Worm (Caenorhabditis elegans): ENCODE results near the gene Y54E2A.5.

The Y54E2A.5 gene

ce11 chrII:14792470-14792869 lies 34.9 kb upstream of the Y54E2A.5 start:
- no peak for TF ChIP-seq pha-4 (tag; optimal IDR thresholded peaks at IDR 0.05)

ce11 chrII:14790751-14791150 lies 33.1 kb upstream of the Y54E2A.5 start, which contains the start of gene Y54E2A.10:
Gene Y54E2A.10 (plus strand): TSS chrII:14791051.
- no peak for TF ChIP-seq fkh-10 (GFP tag; optimal IDR thresholded peaks at IDR 0.05)
- TF ChIP-seq tbx-2 (tag; optimal IDR thresholded peaks at IDR 0.05): no peak
- TF ChIP-seq hlh-30 (tag; optimal IDR thresholded peaks at IDR 0.05; ENCODE audit: insufficient read depth): no peak
- TF ChIP-seq T23F11.4 (GFP tag; optimal IDR thresholded peaks at IDR 0.05): no peak
- no peak for TF ChIP-seq ceh-30 (tag; optimal IDR thresholded peaks at IDR 0.05)
- no peak for TF ChIP-seq pax-1 (tag; optimal IDR thresholded peaks at IDR 0.05)
- no peak for TF ChIP-seq ceh-14 (tag; optimal IDR thresholded peaks at IDR 0.05)
- no peak for TF ChIP-seq elt-2 (tag; optimal IDR thresholded peaks at IDR 0.05)
- no peak for TF ChIP-seq fax-1 (tag; optimal IDR thresholded peaks at IDR 0.05)
- no peak for TF ChIP-seq mec-3 (tag; optimal IDR thresholded peaks at IDR 0.05; ENCODE audit: borderline replicate concordance)
- no peak for TF ChIP-seq eyg-1 (tag; optimal IDR thresholded peaks at IDR 0.05)

ce11 chrII:14785906-14786305 lies 28.3 kb upstream of the Y54E2A.5 start, which contains the start of gene Y54E2A.9:
Gene Y54E2A.9 (minus strand): TSS chrII:14786006.
- no peak for TF ChIP-seq tbx-2 (tag; optimal IDR thresholded peaks at IDR 0.05)
- no peak for TF ChIP-seq ref-2 (tag; optimal IDR thresholded peaks at IDR 0.05)

- TF ChIP-seq T23F11.4 (GFP tag; optimal IDR thresholded peaks at IDR 0.05): no peak
- no peak for TF ChIP-seq elt-4 (tag; optimal IDR thresholded peaks at IDR 0.05)
- no peak for TF ChIP-seq hlh-13 (GFP tag; optimal IDR thresholded peaks at IDR 0.05)
- TF ChIP-seq sox-2 (GFP tag; IDR thresholded peaks at IDR 0.05): no peak
- no peak for TF ChIP-seq ets-4 (tag; optimal IDR thresholded peaks at IDR 0.05)
- no peak for TF ChIP-seq ceh-14 (tag; optimal IDR thresholded peaks at IDR 0.05)
- no peak for TF ChIP-seq C38D4.7 (GFP tag; optimal IDR thresholded peaks at IDR 0.05)
- TF ChIP-seq ceh-48 (tag; optimal IDR thresholded peaks at IDR 0.05): no peak
- no peak for TF ChIP-seq ztf-16 (tag; optimal IDR thresholded peaks at IDR 0.05)
- TF ChIP-seq hlh-6 (tag; optimal IDR thresholded peaks at IDR 0.05): no peak
- TF ChIP-seq rnt-1 (tag; optimal IDR thresholded peaks at IDR 0.05): no peak
- TF ChIP-seq ceh-22 (tag; optimal IDR thresholded peaks at IDR 0.05): no peak
- no peak for TF ChIP-seq ttx-3 (tag; optimal IDR thresholded peaks at IDR 0.05)
- no peak for TF ChIP-seq mec-3 (tag; optimal IDR thresholded peaks at IDR 0.05; ENCODE audit: borderline replicate concordance)
- no peak for TF ChIP-seq C08G9.2 (tag; optimal IDR thresholded peaks at IDR 0.05)
- TF ChIP-seq ceh-34 (tag; optimal IDR thresholded peaks at IDR 0.05): no peak
- no peak for TF ChIP-seq pag-3 (tag; optimal IDR thresholded peaks at IDR 0.05; ENCODE audit: borderline replicate concordance)
- TF ChIP-seq nhr-232 (tag; optimal IDR thresholded peaks at IDR 0.05): no peak
These were observed 22.2 kb upstream of the Y54E2A.5 start for ce11 chrII:14779851-14780250.

- no peak for TF ChIP-seq ceh-31 (tag; optimal IDR thresholded peaks at IDR 0.05)
- TF ChIP-seq ceh-9 (tag; optimal IDR thresholded peaks at IDR 0.05): no peak
- no peak for TF ChIP-seq npax-4 (tag; optimal IDR thresholded peaks at IDR 0.05)
- no peak for TF ChIP-seq ceh-48 (tag; optimal IDR thresholded peaks at IDR 0.05)
- no peak for TF ChIP-seq pag-3 (tag; optimal IDR thresholded peaks at IDR 0.05; ENCODE audit: borderline replicate concordance)
- no peak for TF ChIP-seq ttx-3 (tag; optimal IDR thresholded peaks at IDR 0.05)
- TF ChIP-seq pat-9 (tag; optimal IDR thresholded peaks at IDR 0.05): no peak
- TF ChIP-seq ceh-34 (tag; optimal IDR thresholded peaks at IDR 0.05): no peak
- no peak for TF ChIP-seq ceh-14 (tag; optimal IDR thresholded peaks at IDR 0.05)
- no peak for TF ChIP-seq mec-3 (tag; optimal IDR thresholded peaks at IDR 0.05; ENCODE audit: borderline replicate concordance)
- no peak for TF ChIP-seq ceh-6 (GFP tag; optimal IDR thresholded peaks at IDR 0.05)
- TF ChIP-seq fkh-10 (GFP tag; optimal IDR thresholded peaks at IDR 0.05): no peak
- no peak for TF ChIP-seq lin-11 (tag; optimal IDR thresholded peaks at IDR 0.05)
- no peak for TF ChIP-seq ceh-2 (tag; optimal IDR thresholded peaks at IDR 0.05)
- TF ChIP-seq F13H6.1 (tag; optimal IDR thresholded peaks at IDR 0.05): no peak
These were observed 20.5 kb upstream of the Y54E2A.5 start, which contains the start of gene Y54E2A.8 for ce11 chrII:14778092-14778491. Gene Y54E2A.8 (plus strand): TSS chrII:14778345.

Measured in whole organism, late embryonic.